Fruit fly (Drosophila melanogaster) S2 (cell line): ENCODE measurements around the gene CG44215.

Experiments
- CG8478 ChIP-seq: fragments of >200 bp; optimal IDR thresholded peaks from 2 replicates; lab custom pipeline; 2018
- CTCF ChIP-seq, 2 experiments: fragments of >200 bp; optimal IDR thresholded peaks; 2 replicates each; lab custom pipeline; 2018

dm6 chr3R:14162176-14162759, 8.0 kb upstream of the CG44215 start, which contains the start of gene CG3199:
- no peak for TF ChIP-seq CTCF (optimal IDR thresholded peaks at IDR 0.05; lab: Kevin White, UChicago)
- TF ChIP-seq CG8478 (lab: Kevin White, UChicago): no peak
